Worm (Caenorhabditis elegans) whole organism, L3 larva: Measurements from ENCODE around the gene T20D4.19.
"Not testable (repeated sequence)": the region's sequence is repeated elsewhere in the genome, so short reads cannot be mapped to it uniquely, and the experiment has no call there.

Experiments
- R02D3.7 ChIP-seq: fragments of 150-350 bp; optimal IDR thresholded peaks from 2 replicates; lab custom pipeline; 2014; ENCODE audit warnings: missing biosample characterization, missing genetic modification characterization
- aly-2 ChIP-seq: fragments of 150-350 bp; optimal IDR thresholded peaks from 2 replicates; lab custom pipeline; 2014; ENCODE audit warnings: missing biosample characterization, missing genetic modification characterization
- ama-1 ChIP-seq: fragments of 150-350 bp; optimal IDR thresholded peaks from 2 replicates; lab custom pipeline; 2018
- ceh-28 ChIP-seq: fragments of 150-350 bp; optimal IDR thresholded peaks from 2 replicates; lab custom pipeline; 2014; ENCODE audit warnings: missing biosample characterization, missing genetic modification reagents, missing genetic modification characterization
- ceh-9 ChIP-seq: sonication (generic microtip); optimal IDR thresholded peaks from 2 replicates; lab custom pipeline; 2018; ENCODE audit warnings: missing biosample characterization, missing genetic modification characterization
- egl-27 ChIP-seq: sonication (generic microtip); optimal IDR thresholded peaks from 4 replicates; lab custom pipeline; 2017; ENCODE audit warnings: missing biosample characterization, missing genetic modification reagents, missing genetic modification characterization
- egl-5 ChIP-seq: fragments of 150-350 bp; optimal IDR thresholded peaks from 2 replicates; lab custom pipeline; 2017; ENCODE audit warnings: missing biosample characterization, missing genetic modification reagents, missing genetic modification characterization, inconsistent platforms
- elt-1 ChIP-seq: fragments of 150-350 bp; optimal IDR thresholded peaks from 2 replicates; lab custom pipeline; 2014; ENCODE audit warnings: missing biosample characterization, missing genetic modification characterization
- elt-2 ChIP-seq: sonication (generic microtip); optimal IDR thresholded peaks from 2 replicates; lab custom pipeline; 2016; ENCODE audit warnings: missing genetic modification reagents, mild to moderate bottlenecking, missing genetic modification characterization, missing compliant biosample characterization
- elt-3 ChIP-seq, 3 experiments: fragments of 150-350 bp in 1 of 3; sonication (generic microtip) in 2 of 3; optimal IDR thresholded peaks; 2 replicates in 2 of 3; 4 replicates in 1 of 3; lab custom pipeline; 2014 to 2017; ENCODE audit warnings: missing biosample characterization in 3 of 3, missing genetic modification characterization in 3 of 3
- fkh-10 ChIP-seq: sonication (generic microtip); optimal IDR thresholded peaks from 2 replicates; lab custom pipeline; 2017; ENCODE audit warnings: missing biosample characterization, missing genetic modification reagents, missing genetic modification characterization
- fos-1 ChIP-seq: fragments of 150-350 bp; optimal IDR thresholded peaks from 2 replicates; lab custom pipeline; 2014; ENCODE audit warnings: missing biosample characterization, missing genetic modification characterization
- hmg-11 ChIP-seq: sonication (generic microtip); optimal IDR thresholded peaks from 2 replicates; lab custom pipeline; 2016; ENCODE audit warnings: missing genetic modification characterization, missing compliant biosample characterization
- jun-1 ChIP-seq: fragments of 150-350 bp; optimal IDR thresholded peaks from 2 replicates; lab custom pipeline; 2014; ENCODE audit warnings: missing biosample characterization, missing genetic modification reagents, missing genetic modification characterization
- lin-15B ChIP-seq: fragments of 150-350 bp; optimal IDR thresholded peaks from 2 replicates; lab custom pipeline; 2014; ENCODE audit warnings: missing biosample characterization, missing genetic modification characterization
- lin-39 ChIP-seq: fragments of 150-350 bp; optimal IDR thresholded peaks from 2 replicates; lab custom pipeline; 2018; ENCODE audit warnings: missing biosample characterization, missing genetic modification reagents, missing genetic modification characterization
- mdl-1 ChIP-seq: fragments of 150-350 bp; optimal IDR thresholded peaks from 2 replicates; lab custom pipeline; 2014; ENCODE audit warnings: missing biosample characterization, missing genetic modification characterization
- nfya-1 ChIP-seq: sonication (generic microtip); optimal IDR thresholded peaks from 2 replicates; lab custom pipeline; 2017; ENCODE audit warnings: missing genetic modification characterization, mild to moderate bottlenecking, missing compliant biosample characterization, antibody characterized with exemption, moderate library complexity; ENCODE audit not compliant: insufficient read depth
- nhr-23 ChIP-seq: fragments of 150-350 bp; optimal IDR thresholded peaks from 2 replicates; lab custom pipeline; 2014; ENCODE audit warnings: missing biosample characterization, missing genetic modification reagents, missing genetic modification characterization
- nhr-237 ChIP-seq: fragments of 150-350 bp; optimal IDR thresholded peaks from 2 replicates; lab custom pipeline; 2014; ENCODE audit warnings: missing biosample characterization, missing genetic modification characterization
- nhr-25 ChIP-seq: sonication (generic microtip); optimal IDR thresholded peaks from 2 replicates; lab custom pipeline; 2017; ENCODE audit warnings: missing biosample characterization, missing genetic modification characterization
- nhr-28 ChIP-seq: fragments of 150-350 bp; optimal IDR thresholded peaks from 2 replicates; lab custom pipeline; 2014; ENCODE audit warnings: missing biosample characterization, missing genetic modification characterization
- nhr-43 ChIP-seq: sonication (generic microtip); optimal IDR thresholded peaks from 2 replicates; lab custom pipeline; 2016; ENCODE audit warnings: mild to moderate bottlenecking, missing genetic modification characterization, missing compliant biosample characterization; ENCODE audit not compliant: poor library complexity, severe bottlenecking
- nhr-76 ChIP-seq: fragments of 150-350 bp; sonication (generic microtip); optimal IDR thresholded peaks from 5 replicates; lab custom pipeline; 2014; ENCODE audit warnings: missing biosample characterization, missing genetic modification characterization
- nhr-77 ChIP-seq: fragments of 150-350 bp; optimal IDR thresholded peaks from 2 replicates; lab custom pipeline; 2014; ENCODE audit warnings: missing biosample characterization, missing genetic modification characterization
- pqm-1 ChIP-seq: fragments of 150-350 bp; optimal IDR thresholded peaks from 2 replicates; lab custom pipeline; 2017; ENCODE audit warnings: missing biosample characterization, missing genetic modification characterization, inconsistent platforms
- sea-2 ChIP-seq: fragments of 150-350 bp; sonication (generic microtip); optimal IDR thresholded peaks from 4 replicates; lab custom pipeline; 2014; ENCODE audit warnings: missing biosample characterization, missing genetic modification reagents, missing genetic modification characterization
- skn-1 ChIP-seq: fragments of 150-350 bp; optimal IDR thresholded peaks from 2 replicates; lab custom pipeline; 2014; ENCODE audit warnings: missing biosample characterization, missing genetic modification characterization
- snpc-4 ChIP-seq: fragments of 150-350 bp; optimal IDR thresholded peaks from 2 replicates; lab custom pipeline; 2014; ENCODE audit warnings: missing biosample characterization, missing genetic modification characterization
- tbx-2 ChIP-seq: sonication (generic microtip); optimal IDR thresholded peaks from 2 replicates; lab custom pipeline; 2016; ENCODE audit warnings: mild to moderate bottlenecking, missing genetic modification characterization, missing compliant biosample characterization
- unc-39 ChIP-seq: sonication (generic microtip); optimal IDR thresholded peaks from 4 replicates; lab custom pipeline; 2017; ENCODE audit warnings: missing biosample characterization, missing genetic modification characterization
- zag-1 ChIP-seq: fragments of 150-350 bp; optimal IDR thresholded peaks from 2 replicates; lab custom pipeline; 2014; ENCODE audit warnings: missing biosample characterization, missing genetic modification characterization
- ztf-11 ChIP-seq: fragments of 150-350 bp; optimal IDR thresholded peaks from 2 replicates; lab custom pipeline; 2014; ENCODE audit warnings: missing biosample characterization, missing genetic modification characterization
- ztf-4 ChIP-seq: fragments of 150-350 bp; optimal IDR thresholded peaks from 2 replicates; lab custom pipeline; 2014; ENCODE audit warnings: missing biosample characterization, missing genetic modification characterization

The T20D4.19 gene

DNA sequence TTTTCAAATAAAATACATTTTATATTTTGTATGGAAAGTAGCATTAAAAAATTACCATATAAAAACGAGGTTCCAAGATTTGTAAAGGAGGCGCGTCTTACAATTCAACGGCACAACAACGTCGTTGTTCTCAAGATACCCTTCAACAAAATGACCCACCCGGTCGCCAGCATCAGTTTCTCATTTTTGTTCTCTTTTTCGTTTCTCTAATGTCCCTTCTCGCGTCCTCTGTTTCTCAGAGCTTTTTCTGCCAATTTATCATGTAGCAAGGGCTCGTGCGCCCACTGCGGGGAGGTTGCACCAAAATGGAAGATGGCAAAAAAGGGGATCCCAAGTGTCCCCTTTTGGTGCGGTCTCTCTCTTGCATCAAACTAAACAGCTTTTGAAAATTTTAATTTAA is 21.9 kb downstream of the T20D4.19 start:
- no peak for TF ChIP-seq nhr-23
- no peak for TF ChIP-seq nhr-25 (tag; lab: Kevin White, UChicago)
- TF ChIP-seq unc-39 (tag; lab: Kevin White, UChicago) = no peak
- TF ChIP-seq nhr-28 (tag; lab: Kevin White, UChicago) = no peak
- TF ChIP-seq elt-3 (tag; optimal IDR thresholded peaks at IDR 0.05; lab: Kevin White, UChicago) = no peak
- TF ChIP-seq snpc-4 (tag; lab: Kevin White, UChicago) = no peak
- peak; percentile 75 for TF ChIP-seq lin-39 (tag; lab: Kevin White, UChicago)
- no peak for TF ChIP-seq nhr-237
- TF ChIP-seq nhr-43 = no peak
- TF ChIP-seq, all 47 proteins: peak for 1

- TF ChIP-seq ztf-4 (tag; lab: Kevin White, UChicago) (no peak), elt-1 (tag; lab: Kevin White, UChicago) (no peak), egl-5 (no peak), skn-1 (tag; lab: Kevin White, UChicago) (no peak)
- TF ChIP-seq, all 47 proteins: peak for 0
Observed at ce11 chrV:3408602-3409001, 22.8 kb downstream of the T20D4.19 start, which contains the start of gene T20D4.7. Gene T20D4.7 (plus strand): TSS chrV:3408902.

ce11 chrV:3399952-3400351 is 31.5 kb downstream of the T20D4.19 start, which contains the start of gene T20D4.10:
Gene T20D4.10 (plus strand): TSS chrV:3400252.
- TF ChIP-seq elt-3 (tag; optimal IDR thresholded peaks at IDR 0.05; lab: Kevin White, UChicago); lin-39 (tag; lab: Kevin White, UChicago); nhr-25 (tag; lab: Kevin White, UChicago): not testable (repeated sequence)
- TF ChIP-seq, all 47 proteins: peak for 0; not testable (repeated sequence) for 47

ce11 chrV:3398314-3398713 is 33.1 kb downstream of the T20D4.19 start, which contains the start of gene T20D4.11:
Gene T20D4.11 (plus strand): TSS chrV:3398690.
- TF ChIP-seq unc-39 (tag; lab: Kevin White, UChicago) (no peak), ztf-11 (no peak), nhr-77 (no peak), lin-15B (no peak), aly-2 (no peak), ceh-28 (no peak), fos-1 (tag; lab: Kevin White, UChicago) (no peak), egl-27 (no peak), ztf-4 (tag; lab: Kevin White, UChicago) (no peak), sea-2 (GFP tag; lab: Kevin White, UChicago) (no peak), mdl-1 (tag; lab: Kevin White, UChicago) (no peak), nfya-1 (tag; lab: Kevin White, UChicago) (no peak), elt-2 (no peak), jun-1 (tag; lab: Kevin White, UChicago) (no peak)

DNA sequence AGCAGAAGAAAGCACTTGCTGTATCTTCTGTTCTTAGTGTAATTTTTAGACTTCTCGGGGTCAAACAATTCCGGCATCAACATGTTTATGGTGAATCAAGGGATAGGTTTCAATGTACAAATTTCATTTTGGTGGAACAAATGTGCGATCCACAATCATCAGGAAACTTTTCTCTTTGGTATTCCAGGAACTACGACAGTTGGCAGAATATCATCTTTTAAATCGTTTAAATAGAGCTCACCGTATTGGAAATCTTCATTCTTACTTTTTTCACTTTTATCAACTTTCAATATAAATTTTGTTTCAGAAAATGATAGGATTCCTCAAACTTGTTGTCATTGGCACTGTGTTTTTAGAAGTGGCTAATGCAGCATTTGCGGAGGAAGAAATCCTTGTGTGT is 34.7 kb downstream of the T20D4.19 start, which contains the start of gene T20D4.12:
Gene T20D4.12 (plus strand): TSS at position 301 of the 400 bp plus-strand sequence.
- TF ChIP-seq egl-5; zag-1 (tag; lab: Kevin White, UChicago); skn-1 (tag; lab: Kevin White, UChicago): not testable (repeated sequence)
- TF ChIP-seq, all 47 proteins: peak for 0; not testable (repeated sequence) for 47

ce11 chrV:3394694-3395240 is 36.7 kb downstream of the T20D4.19 start, which contains the start of gene T20D4.15:
Gene T20D4.15 (minus strand): TSS chrV:3394744.
- no peak for TF ChIP-seq nhr-237
- TF ChIP-seq R02D3.7 (tag; lab: Kevin White, UChicago) = no peak
- no peak for TF ChIP-seq elt-1 (tag; lab: Kevin White, UChicago)
- no peak for TF ChIP-seq hmg-11 (tag; lab: Kevin White, UChicago)
- TF ChIP-seq nhr-25 (tag; lab: Kevin White, UChicago) = no peak
- TF ChIP-seq fkh-10 (GFP tag; lab: Kevin White, UChicago) = no peak
- TF ChIP-seq tbx-2 = no peak
- TF ChIP-seq nfya-1 (tag; lab: Kevin White, UChicago) = no peak
- TF ChIP-seq ceh-28 = no peak
- no peak for TF ChIP-seq pqm-1 (tag; lab: Kevin White, UChicago)
- no peak for TF ChIP-seq elt-2
- no peak for TF ChIP-seq nhr-23
- TF ChIP-seq snpc-4 (tag; lab: Kevin White, UChicago) = no peak
- TF ChIP-seq ama-1 (lab: Kevin White, UChicago) = no peak
- TF ChIP-seq nhr-76 = no peak
- TF ChIP-seq ceh-9 = no peak
- TF ChIP-seq fos-1 (tag; lab: Kevin White, UChicago) = no peak
